Worm (Caenorhabditis elegans) whole organism, L3 larva: Measurements from ENCODE around the gene AH9.1.

Source experiments
- R02D3.7 ChIP-seq: fragments of 150-350 bp; optimal IDR thresholded peaks from 2 replicates; lab custom pipeline; 2014; ENCODE audit warnings: missing biosample characterization, missing genetic modification characterization
- ZK546.5 ChIP-seq: sonication (generic microtip); optimal IDR thresholded peaks from 2 replicates; lab custom pipeline; 2017; ENCODE audit warnings: missing biosample characterization, missing genetic modification characterization
- ama-1 ChIP-seq: fragments of 150-350 bp; optimal IDR thresholded peaks from 2 replicates; lab custom pipeline; 2018
- ceh-9 ChIP-seq: sonication (generic microtip); optimal IDR thresholded peaks from 2 replicates; lab custom pipeline; 2018; ENCODE audit warnings: missing biosample characterization, missing genetic modification characterization
- daf-12 ChIP-seq: fragments of 150-350 bp; optimal IDR thresholded peaks from 2 replicates; lab custom pipeline; 2014; ENCODE audit warnings: missing biosample characterization, missing genetic modification reagents, missing genetic modification characterization
- elt-1 ChIP-seq: fragments of 150-350 bp; optimal IDR thresholded peaks from 2 replicates; lab custom pipeline; 2014; ENCODE audit warnings: missing biosample characterization, missing genetic modification characterization
- elt-2 ChIP-seq: sonication (generic microtip); optimal IDR thresholded peaks from 2 replicates; lab custom pipeline; 2016; ENCODE audit warnings: missing genetic modification reagents, mild to moderate bottlenecking, missing genetic modification characterization, missing compliant biosample characterization
- eor-1 ChIP-seq, 2 experiments: fragments of 150-350 bp; optimal IDR thresholded peaks; 2 replicates each; lab custom pipeline; 2014 to 2018; ENCODE audit warnings: missing biosample characterization in 2 of 2, missing genetic modification characterization in 2 of 2
- fkh-10 ChIP-seq: sonication (generic microtip); optimal IDR thresholded peaks from 2 replicates; lab custom pipeline; 2017; ENCODE audit warnings: missing biosample characterization, missing genetic modification reagents, missing genetic modification characterization
- fos-1 ChIP-seq: fragments of 150-350 bp; optimal IDR thresholded peaks from 2 replicates; lab custom pipeline; 2014; ENCODE audit warnings: missing biosample characterization, missing genetic modification characterization
- jun-1 ChIP-seq: fragments of 150-350 bp; optimal IDR thresholded peaks from 2 replicates; lab custom pipeline; 2014; ENCODE audit warnings: missing biosample characterization, missing genetic modification reagents, missing genetic modification characterization
- lin-15B ChIP-seq: fragments of 150-350 bp; optimal IDR thresholded peaks from 2 replicates; lab custom pipeline; 2014; ENCODE audit warnings: missing biosample characterization, missing genetic modification characterization
- lin-39 ChIP-seq: fragments of 150-350 bp; optimal IDR thresholded peaks from 2 replicates; lab custom pipeline; 2018; ENCODE audit warnings: missing biosample characterization, missing genetic modification reagents, missing genetic modification characterization
- lsy-12 ChIP-seq: sonication (generic microtip); optimal IDR thresholded peaks from 2 replicates; lab custom pipeline; 2016; ENCODE audit warnings: mild to moderate bottlenecking, missing genetic modification characterization, missing compliant biosample characterization
- mdl-1 ChIP-seq: fragments of 150-350 bp; optimal IDR thresholded peaks from 2 replicates; lab custom pipeline; 2014; ENCODE audit warnings: missing biosample characterization, missing genetic modification characterization
- nfya-1 ChIP-seq: sonication (generic microtip); optimal IDR thresholded peaks from 2 replicates; lab custom pipeline; 2017; ENCODE audit warnings: missing genetic modification characterization, mild to moderate bottlenecking, missing compliant biosample characterization, antibody characterized with exemption, moderate library complexity; ENCODE audit not compliant: insufficient read depth
- nhr-67 ChIP-seq: fragments of 150-350 bp; optimal IDR thresholded peaks from 2 replicates; lab custom pipeline; 2014; ENCODE audit warnings: missing biosample characterization, missing genetic modification characterization
- nhr-76 ChIP-seq: fragments of 150-350 bp; sonication (generic microtip); optimal IDR thresholded peaks from 5 replicates; lab custom pipeline; 2014; ENCODE audit warnings: missing biosample characterization, missing genetic modification characterization
- pha-4 ChIP-seq: fragments of 150-350 bp; optimal IDR thresholded peaks from 2 replicates; lab custom pipeline; 2014; ENCODE audit warnings: missing biosample characterization, missing genetic modification reagents, missing genetic modification characterization
- pqm-1 ChIP-seq: fragments of 150-350 bp; optimal IDR thresholded peaks from 2 replicates; lab custom pipeline; 2017; ENCODE audit warnings: missing biosample characterization, missing genetic modification characterization, inconsistent platforms
- skn-1 ChIP-seq: fragments of 150-350 bp; optimal IDR thresholded peaks from 2 replicates; lab custom pipeline; 2014; ENCODE audit warnings: missing biosample characterization, missing genetic modification characterization
- snpc-4 ChIP-seq: fragments of 150-350 bp; optimal IDR thresholded peaks from 2 replicates; lab custom pipeline; 2014; ENCODE audit warnings: missing biosample characterization, missing genetic modification characterization
- tbx-2 ChIP-seq: sonication (generic microtip); optimal IDR thresholded peaks from 2 replicates; lab custom pipeline; 2016; ENCODE audit warnings: mild to moderate bottlenecking, missing genetic modification characterization, missing compliant biosample characterization
- unc-39 ChIP-seq: sonication (generic microtip); optimal IDR thresholded peaks from 4 replicates; lab custom pipeline; 2017; ENCODE audit warnings: missing biosample characterization, missing genetic modification characterization
- zag-1 ChIP-seq: fragments of 150-350 bp; optimal IDR thresholded peaks from 2 replicates; lab custom pipeline; 2014; ENCODE audit warnings: missing biosample characterization, missing genetic modification characterization
- ztf-11 ChIP-seq: fragments of 150-350 bp; optimal IDR thresholded peaks from 2 replicates; lab custom pipeline; 2014; ENCODE audit warnings: missing biosample characterization, missing genetic modification characterization

The AH9.1 gene

DNA sequence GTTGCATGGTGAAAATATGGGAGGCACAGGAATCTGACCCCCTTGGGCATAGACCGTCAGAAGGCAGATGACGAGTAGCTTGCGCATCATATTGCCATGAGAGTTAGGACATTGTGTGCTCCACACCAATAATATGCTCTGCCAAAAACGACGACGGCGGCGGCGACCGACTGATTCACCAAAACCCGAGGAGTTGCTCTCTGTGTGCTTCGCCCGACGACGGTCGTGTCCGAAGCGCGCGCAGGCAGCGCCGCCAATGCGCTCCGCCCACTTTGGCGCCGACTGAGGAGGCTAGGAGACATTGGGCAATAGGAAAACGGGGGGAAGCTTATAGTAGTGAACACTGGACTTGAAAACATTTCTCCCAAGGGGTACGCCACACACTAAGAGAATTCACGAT lies 21.1 kb upstream of the AH9.1 start, which contains the start of gene AH9.6:
Gene AH9.6, minus strand, starts transcription at position 183 of the 400 bp plus-strand sequence.
- TF ChIP-seq pqm-1 (tag; lab: Kevin White, UChicago): no peak
- peak; percentile 14 for TF ChIP-seq nfya-1 (tag; lab: Kevin White, UChicago)

DNA sequence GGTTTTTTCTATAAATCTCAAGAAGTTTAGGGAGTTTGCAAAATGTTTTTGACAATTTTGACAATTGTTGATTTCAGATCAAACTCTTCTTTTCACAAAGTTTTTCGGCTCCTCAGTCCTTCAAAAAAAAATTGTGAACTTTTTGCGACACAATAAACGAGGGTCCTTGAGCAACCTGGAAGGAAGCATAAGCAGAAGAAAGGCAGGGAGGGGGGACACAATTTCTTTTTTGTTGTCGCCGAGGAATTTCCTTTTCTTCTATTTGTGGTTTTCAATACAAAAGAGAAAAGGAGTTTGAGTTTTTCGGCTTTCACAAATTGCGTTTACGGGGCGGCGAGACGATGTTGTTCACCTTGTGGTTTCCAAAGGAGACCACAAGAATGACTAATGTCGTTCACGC lies 20.0 kb upstream of the AH9.1 start:
- peak; percentile 41 for TF ChIP-seq fkh-10 (GFP tag; lab: Kevin White, UChicago)
- TF ChIP-seq lsy-12 (tag; lab: Kevin White, UChicago): no peak
- TF ChIP-seq ZK546.5 (tag; lab: Kevin White, UChicago): no peak

DNA sequence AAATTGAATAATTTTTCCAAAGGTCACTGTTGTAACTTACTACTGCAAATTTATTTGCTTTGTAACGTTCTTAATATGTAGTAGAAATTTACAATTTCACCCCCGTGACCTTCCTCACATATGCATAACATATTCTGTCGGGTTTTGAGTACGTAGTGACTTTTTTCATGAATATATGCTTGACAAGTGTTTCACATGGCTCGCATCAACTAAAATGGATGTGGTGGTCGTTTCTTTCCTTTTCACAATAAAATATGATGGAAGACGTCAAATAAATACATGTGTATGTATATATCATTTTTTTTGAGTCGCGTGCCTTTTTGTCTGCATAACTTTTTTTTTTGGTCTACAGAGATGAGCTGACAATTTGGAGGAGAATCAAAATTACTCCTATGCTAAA lies 19.6 kb upstream of the AH9.1 start:
- TF ChIP-seq lin-39 (tag; lab: Kevin White, UChicago): no peak
- TF ChIP-seq ZK546.5 (tag; lab: Kevin White, UChicago): no peak
- no peak for TF ChIP-seq fos-1
- TF ChIP-seq daf-12 (tag; lab: Kevin White, UChicago): no peak
- no peak for TF ChIP-seq mdl-1 (tag; lab: Kevin White, UChicago)
- TF ChIP-seq ztf-11 (tag; lab: Kevin White, UChicago): no peak
- no peak for TF ChIP-seq skn-1 (tag; lab: Kevin White, UChicago)
- no peak for TF ChIP-seq nhr-76 (tag; lab: Kevin White, UChicago)
- no peak for TF ChIP-seq unc-39 (tag; lab: Kevin White, UChicago)
- TF ChIP-seq tbx-2 (tag; lab: Kevin White, UChicago): no peak
- no peak for TF ChIP-seq jun-1

DNA sequence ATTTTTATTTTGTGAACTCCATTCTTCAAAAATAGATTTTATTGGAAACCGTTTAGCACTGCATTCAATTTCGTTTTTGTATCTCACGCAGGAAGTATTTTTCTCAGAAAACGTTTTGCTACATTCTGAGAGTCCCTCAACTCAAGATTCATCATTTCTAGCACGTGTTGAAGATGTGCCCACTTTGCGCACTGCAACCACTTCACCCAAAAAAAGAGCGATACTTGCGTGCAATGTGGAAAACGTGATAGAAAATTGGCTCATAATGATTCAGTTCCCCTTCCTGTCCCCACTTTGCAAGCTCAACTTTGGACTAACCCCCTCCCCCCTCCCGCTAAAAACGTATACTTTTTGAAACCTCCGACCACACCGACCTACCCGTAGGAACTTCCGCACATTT lies 18.3 kb upstream of the AH9.1 start:
- TF ChIP-seq fkh-10 (GFP tag; lab: Kevin White, UChicago): peak; percentile 48
- no peak for TF ChIP-seq ceh-9 (tag; lab: Kevin White, UChicago)

DNA sequence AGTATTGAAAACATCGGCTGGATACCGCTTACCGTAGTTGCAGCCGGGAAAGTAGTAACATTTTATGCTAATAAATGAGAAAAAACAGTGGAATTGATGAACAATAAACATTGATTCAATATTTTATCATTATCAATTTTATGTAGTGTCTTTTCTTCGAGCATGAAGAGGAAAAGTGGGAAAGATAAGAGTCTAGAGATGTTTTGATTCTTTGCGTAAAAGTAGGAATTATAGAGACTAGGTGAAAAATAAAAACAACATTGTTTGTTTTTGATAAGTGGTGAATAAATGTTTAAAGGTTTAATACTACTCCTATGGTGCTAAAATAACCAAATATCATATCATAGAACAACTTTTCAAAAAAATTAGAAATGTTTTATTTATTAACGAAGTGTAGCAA lies 15.6 kb upstream of the AH9.1 start:
- no peak for TF ChIP-seq nhr-67 (tag; lab: Kevin White, UChicago)
- peak; percentile 57 for TF ChIP-seq pha-4 (tag; lab: Kevin White, UChicago)
- peak; percentile 49 for TF ChIP-seq pqm-1 (tag; lab: Kevin White, UChicago)
- no peak for TF ChIP-seq eor-1 (tag; optimal IDR thresholded peaks at IDR 0.05; lab: Kevin White, UChicago)
- TF ChIP-seq elt-2 (tag; lab: Kevin White, UChicago): peak; percentile 48
- TF ChIP-seq zag-1 (tag; lab: Kevin White, UChicago): no peak

DNA sequence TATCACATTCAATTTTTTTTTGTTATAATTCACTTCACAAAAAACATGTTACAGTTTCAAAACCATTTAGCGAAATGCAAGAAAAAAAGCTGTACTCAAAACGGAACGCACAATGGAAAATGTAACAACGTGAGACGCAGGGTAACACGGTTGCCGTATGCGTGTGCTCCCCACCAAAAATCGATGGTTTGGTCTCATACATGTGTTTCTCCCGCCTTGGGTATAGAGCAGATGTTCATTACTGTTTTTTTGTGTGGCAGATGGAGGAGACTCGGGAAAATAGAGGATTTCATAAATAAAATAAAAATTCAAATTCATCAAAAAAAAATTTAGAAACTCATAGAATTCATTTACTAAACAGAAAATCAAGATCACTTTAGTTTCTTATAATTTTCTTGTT lies 14.2 kb upstream of the AH9.1 start, which contains the start of gene AH9.3:
Gene AH9.3, minus strand, starts transcription at position 101 of the 400 bp plus-strand sequence.
- TF ChIP-seq skn-1 (tag; lab: Kevin White, UChicago) (no peak), pha-4 (tag; lab: Kevin White, UChicago) (no peak), elt-1 (tag; lab: Kevin White, UChicago) (no peak)
- TF ChIP-seq, all 47 proteins: peak for 0

DNA sequence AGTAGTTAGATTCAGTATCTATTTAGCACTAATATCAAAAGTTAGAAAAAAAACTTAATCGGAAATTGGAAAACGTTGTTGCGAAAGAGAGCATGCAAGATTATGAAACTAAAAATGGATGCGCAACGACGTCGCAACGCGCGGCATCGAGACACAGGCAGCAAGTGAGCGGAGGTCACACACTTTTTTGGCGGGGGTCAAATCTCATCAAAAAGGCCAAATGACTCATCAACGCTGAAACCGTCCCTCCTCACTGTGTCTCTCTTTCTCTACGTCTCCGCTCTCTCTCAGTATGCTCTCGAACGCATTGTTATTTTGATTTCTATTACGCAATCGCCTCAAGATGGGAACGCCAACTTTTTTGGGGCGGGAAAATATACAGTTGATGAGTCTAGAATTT lies 11.6 kb upstream of the AH9.1 start:
- TF ChIP-seq nhr-67 (tag; lab: Kevin White, UChicago) (no peak), jun-1 (peak; percentile 48), pqm-1 (tag; lab: Kevin White, UChicago) (peak; percentile 11), ama-1 (lab: Kevin White, UChicago) (no peak), elt-2 (tag; lab: Kevin White, UChicago) (peak; percentile 10), pha-4 (tag; lab: Kevin White, UChicago) (peak; percentile 0)
- TF ChIP-seq, all 47 proteins: peak for 4

DNA sequence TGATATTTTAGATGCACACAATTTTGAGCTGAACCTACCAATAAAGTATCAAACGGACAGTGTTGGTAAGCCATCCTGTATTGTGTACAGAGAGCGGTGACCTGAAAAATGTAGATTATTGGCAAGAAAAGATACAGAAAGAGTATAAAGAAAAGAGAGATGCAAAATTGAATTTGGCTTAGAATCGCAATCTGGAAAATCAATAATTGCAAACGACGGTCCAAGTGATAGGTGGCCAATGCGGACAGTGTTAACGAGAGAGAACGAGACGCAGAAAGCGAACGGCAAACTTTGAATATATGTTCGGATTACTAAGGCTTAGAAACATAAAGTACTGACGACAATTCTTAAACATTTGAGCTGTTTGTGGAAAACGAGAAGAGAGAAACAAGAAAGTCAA lies 11.2 kb upstream of the AH9.1 start, which contains the start of gene crn-4:
Gene crn-4, minus strand, starts transcription at position 101 of the 400 bp plus-strand sequence.
- TF ChIP-seq tbx-2 (tag; lab: Kevin White, UChicago) (no peak), zag-1 (tag; lab: Kevin White, UChicago) (no peak), daf-12 (tag; lab: Kevin White, UChicago) (no peak), elt-1 (tag; lab: Kevin White, UChicago) (no peak), lin-15B (tag; lab: Kevin White, UChicago) (no peak), unc-39 (tag; lab: Kevin White, UChicago) (no peak), R02D3.7 (no peak), snpc-4 (tag; lab: Kevin White, UChicago) (no peak)
